Fruit fly (Drosophila melanogaster) whole organism, embryonic: ENCODE measurements around the gene CG13088.

Experiments
- CG10274 ChIP-seq: fragments of 200-800 bp; sonication (Bioruptor generic); optimal IDR thresholded peaks from 3 replicates; lab custom pipeline; 2017; ENCODE audit warnings: missing biosample characterization, mild to moderate bottlenecking, missing genetic modification characterization
- CG10959 ChIP-seq: fragments of 200-800 bp; sonication (Bioruptor generic); IDR thresholded peaks from 2 replicates; pipeline ENCODE4 v1.3.6; 2022; ENCODE audit warnings: missing biosample characterization, missing genetic modification characterization
- CG10979 ChIP-seq: fragments of 200-800 bp; sonication (Bioruptor generic); optimal IDR thresholded peaks from 2 replicates; lab custom pipeline; 2018; ENCODE audit warnings: missing biosample characterization, mild to moderate bottlenecking, missing genetic modification characterization, moderate library complexity
- CG11085 ChIP-seq: fragments of 200-800 bp; sonication (Bioruptor generic); IDR thresholded peaks from 2 replicates; pipeline ENCODE4 v1.3.6; 2022; ENCODE audit warnings: missing biosample characterization, missing genetic modification characterization
- CG11398 ChIP-seq: fragments of 200-800 bp; sonication (Bioruptor generic); optimal IDR thresholded peaks from 2 replicates; lab custom pipeline; 2016; ENCODE audit warnings: missing biosample characterization, missing genetic modification characterization
- CG11695 ChIP-seq: fragments of 200-800 bp; sonication (Bioruptor generic); IDR thresholded peaks from 3 replicates; pipeline ENCODE4 v1.3.6; 2022; ENCODE audit warnings: missing biosample characterization, missing genetic modification characterization
- CG1233 ChIP-seq: fragments of 200-800 bp; sonication (Bioruptor generic); optimal IDR thresholded peaks from 4 replicates; lab custom pipeline; 2018; ENCODE audit warnings: missing biosample characterization, mild to moderate bottlenecking, missing genetic modification characterization
- CG13775 ChIP-seq: fragments of 200-800 bp; sonication (Bioruptor generic); optimal IDR thresholded peaks from 3 replicates; lab custom pipeline; 2017; ENCODE audit warnings: missing biosample characterization, mild to moderate bottlenecking, missing genetic modification characterization
- CG15514 ChIP-seq: fragments of 200-800 bp; sonication (Bioruptor generic); optimal IDR thresholded peaks from 3 replicates; lab custom pipeline; 2017; ENCODE audit warnings: missing biosample characterization, missing genetic modification characterization, mild to moderate bottlenecking, moderate library complexity, missing genetic modification reagents
- CG17328 ChIP-seq: fragments of 200-800 bp; sonication (Bioruptor generic); IDR thresholded peaks from 2 replicates; pipeline ENCODE4 v1.3.6; 2022; ENCODE audit warnings: missing biosample characterization, missing genetic modification characterization
- CG1792 ChIP-seq: fragments of 200-800 bp; sonication (Bioruptor generic); optimal IDR thresholded peaks from 2 replicates; lab custom pipeline; 2016; ENCODE audit warnings: missing biosample characterization, missing genetic modification characterization
- CG18262 ChIP-seq: fragments of 200-800 bp; optimal IDR thresholded peaks from 3 replicates; lab custom pipeline; 2019; ENCODE audit warnings: missing biosample characterization, mild to moderate bottlenecking, missing genetic modification characterization, moderate library complexity
- CG18619 ChIP-seq: fragments of 200-800 bp; sonication (Bioruptor generic); optimal IDR thresholded peaks from 3 replicates; lab custom pipeline; 2017; ENCODE audit warnings: missing biosample characterization, mild to moderate bottlenecking, missing genetic modification characterization
- CG31441 ChIP-seq: fragments of 200-800 bp; sonication (Bioruptor generic); IDR thresholded peaks from 2 replicates; pipeline ENCODE4 v1.3.6; 2022; ENCODE audit warnings: missing biosample characterization, missing genetic modification characterization
- CG4282 ChIP-seq: fragments of 200-800 bp; sonication (Bioruptor generic); optimal IDR thresholded peaks from 2 replicates; lab custom pipeline; 2016; ENCODE audit warnings: missing biosample characterization, missing genetic modification characterization
- CG6175 ChIP-seq: fragments of 200-800 bp; sonication (Bioruptor generic); IDR thresholded peaks from 3 replicates; pipeline ENCODE4 v1.3.6; 2022; ENCODE audit warnings: missing biosample characterization, missing genetic modification characterization
- CG6813 ChIP-seq: fragments of 200-800 bp; sonication (Bioruptor generic); optimal IDR thresholded peaks from 2 replicates; lab custom pipeline; 2017; ENCODE audit warnings: missing biosample characterization, missing genetic modification characterization, mild to moderate bottlenecking, moderate library complexity, missing genetic modification reagents
- CG7786 ChIP-seq: fragments of 200-800 bp; sonication (Bioruptor generic); optimal IDR thresholded peaks from 2 replicates; lab custom pipeline; 2016; ENCODE audit warnings: missing biosample characterization, missing genetic modification characterization
- CG8765 ChIP-seq: fragments of 200-800 bp; sonication (Bioruptor generic); IDR thresholded peaks from 2 replicates; pipeline ENCODE4 v1.3.6; 2022; ENCODE audit warnings: missing biosample characterization, missing genetic modification characterization
- CG9932 ChIP-seq: fragments of 200-800 bp; sonication (Bioruptor generic); IDR thresholded peaks from 2 replicates; pipeline ENCODE4 v1.3.6; 2022; ENCODE audit warnings: missing biosample characterization, missing genetic modification characterization
- Camta ChIP-seq: fragments of 200-800 bp; sonication (Bioruptor generic); optimal IDR thresholded peaks from 2 replicates; lab custom pipeline; 2016; ENCODE audit warnings: missing biosample characterization, missing genetic modification characterization
- D ChIP-seq, 2 experiments: fragments of 200-800 bp in 1 of 2; fragments of >200 bp in 1 of 2; sonication (Bioruptor generic) in 1 of 2; optimal IDR thresholded peaks; 2 replicates in 1 of 2; 3 replicates in 1 of 2; lab custom pipeline; 2017; ENCODE audit warnings: mild to moderate bottlenecking in 1 of 2, missing biosample characterization in 1 of 2, missing genetic modification characterization in 1 of 2, missing genetic modification reagents in 1 of 2
- D19B ChIP-seq: fragments of 200-800 bp; sonication (Bioruptor generic); optimal IDR thresholded peaks from 2 replicates; lab custom pipeline; 2017; ENCODE audit warnings: missing biosample characterization, mild to moderate bottlenecking, missing genetic modification characterization
- Dek ChIP-seq: fragments of 200-800 bp; sonication (Bioruptor generic); optimal IDR thresholded peaks from 3 replicates; lab custom pipeline; 2019; ENCODE audit warnings: missing biosample characterization, mild to moderate bottlenecking, missing genetic modification characterization, moderate library complexity
- Dip3 ChIP-seq: fragments of 200-800 bp; sonication (Bioruptor generic); optimal IDR thresholded peaks from 3 replicates; lab custom pipeline; 2016; ENCODE audit warnings: missing biosample characterization, missing genetic modification characterization
- HLHmδ ChIP-seq: fragments of 200-800 bp; sonication (Bioruptor generic); optimal IDR thresholded peaks from 2 replicates; lab custom pipeline; 2018; ENCODE audit warnings: missing biosample characterization, mild to moderate bottlenecking, missing genetic modification characterization, moderate library complexity
- Hmr ChIP-seq: fragments of 200-800 bp; sonication (Bioruptor generic); optimal IDR thresholded peaks from 3 replicates; lab custom pipeline; 2017; ENCODE audit warnings: mild to moderate bottlenecking, missing biosample characterization, missing genetic modification reagents, missing genetic modification characterization
- Hr78 ChIP-seq, 2 experiments: fragments of 200-800 bp in 1 of 2; fragments of >200 bp in 1 of 2; sonication (Bioruptor generic) in 1 of 2; optimal IDR thresholded peaks; 2 replicates each; lab custom pipeline; 2017 to 2019; ENCODE audit warnings: missing biosample characterization in 2 of 2, missing genetic modification characterization in 2 of 2, mild to moderate bottlenecking in 1 of 2, moderate library complexity in 1 of 2
- Myb ChIP-seq: fragments of 200-800 bp; sonication (Bioruptor generic); optimal IDR thresholded peaks from 2 replicates; lab custom pipeline; 2016; ENCODE audit warnings: missing biosample characterization, missing genetic modification characterization
- Nf-YA ChIP-seq: fragments of 200-800 bp; sonication (Bioruptor generic); IDR thresholded peaks from 2 replicates; pipeline ENCODE4 v1.3.6; 2022; ENCODE audit warnings: missing biosample characterization, missing genetic modification characterization
- Nf-YB ChIP-seq: fragments of 200-800 bp; sonication (Bioruptor generic); optimal IDR thresholded peaks from 3 replicates; lab custom pipeline; 2019; ENCODE audit warnings: missing biosample characterization, mild to moderate bottlenecking, missing genetic modification characterization, moderate library complexity
- Opbp ChIP-seq: fragments of 200-800 bp; sonication (Bioruptor generic); IDR thresholded peaks from 3 replicates; pipeline ENCODE4 v1.3.6; 2022; ENCODE audit warnings: missing biosample characterization, missing genetic modification characterization; ENCODE audit not compliant: partially characterized antibody
- Trl ChIP-seq, 3 experiments: fragments of >200 bp in 2 of 3; fragments of 200-800 bp in 1 of 3; sonication (Bioruptor generic) in 1 of 3; optimal IDR thresholded peaks; 2 replicates in 1 of 3; 3 replicates in 2 of 3; lab custom pipeline; 2016 to 2017; ENCODE audit warnings: missing biosample characterization in 1 of 3, missing genetic modification characterization in 1 of 3
- aop ChIP-seq: fragments of 200-800 bp; sonication (Bioruptor generic); IDR thresholded peaks from 2 replicates; pipeline ENCODE4 v1.3.6; 2022; ENCODE audit warnings: missing biosample characterization, missing genetic modification characterization
- ase ChIP-seq: fragments of 200-800 bp; sonication (Bioruptor generic); IDR thresholded peaks from 3 replicates; pipeline ENCODE4 v1.3.6; 2022; ENCODE audit warnings: missing biosample characterization, missing genetic modification characterization
- ash1 ChIP-seq: fragments of 200-800 bp; sonication (Bioruptor generic); optimal IDR thresholded peaks from 2 replicates; lab custom pipeline; 2018; ENCODE audit warnings: missing biosample characterization, mild to moderate bottlenecking, missing genetic modification characterization
- crc ChIP-seq: fragments of 200-800 bp; sonication (Bioruptor generic); optimal IDR thresholded peaks from 2 replicates; lab custom pipeline; 2016; ENCODE audit warnings: missing biosample characterization, missing genetic modification characterization
- danr ChIP-seq: fragments of 200-800 bp; sonication (Bioruptor generic); IDR thresholded peaks from 2 replicates; pipeline ENCODE4 v1.3.6; 2022; ENCODE audit warnings: missing biosample characterization, missing genetic modification characterization
- fd102C ChIP-seq: fragments of 200-800 bp; sonication (Bioruptor generic); optimal IDR thresholded peaks from 2 replicates; lab custom pipeline; 2018; ENCODE audit warnings: missing biosample characterization, mild to moderate bottlenecking, missing genetic modification characterization, moderate library complexity
- fd64A ChIP-seq: fragments of 200-800 bp; sonication (Bioruptor generic); optimal IDR thresholded peaks from 3 replicates; lab custom pipeline; 2018; ENCODE audit warnings: missing biosample characterization, mild to moderate bottlenecking, missing genetic modification characterization
- gce ChIP-seq: fragments of 200-800 bp; sonication (Bioruptor generic); IDR thresholded peaks from 3 replicates; pipeline ENCODE4 v1.3.6; 2022; ENCODE audit warnings: missing biosample characterization, missing genetic modification characterization
- her ChIP-seq: fragments of 200-800 bp; sonication (Bioruptor generic); optimal IDR thresholded peaks from 2 replicates; lab custom pipeline; 2016; ENCODE audit warnings: missing biosample characterization, missing genetic modification characterization
- ind ChIP-seq: fragments of 200-800 bp; sonication (Bioruptor generic); optimal IDR thresholded peaks from 3 replicates; lab custom pipeline; 2016; ENCODE audit warnings: missing biosample characterization, missing genetic modification characterization
- oc ChIP-seq: fragments of 200-800 bp; sonication (Bioruptor generic); optimal IDR thresholded peaks from 2 replicates; lab custom pipeline; 2018; ENCODE audit warnings: missing biosample characterization, mild to moderate bottlenecking, missing genetic modification characterization, moderate library complexity
- otp ChIP-seq: fragments of 200-800 bp; sonication (Bioruptor generic); IDR thresholded peaks from 3 replicates; pipeline ENCODE4, ENCODE4 v1.3.6; 2022; ENCODE audit warnings: missing biosample characterization, missing genetic modification characterization
- sc ChIP-seq, 3 experiments: fragments of >200 bp in 2 of 3; fragments of 200-800 bp in 1 of 3; sonication (Bioruptor generic) in 1 of 3; optimal IDR thresholded peaks; 2 replicates in 2 of 3; 3 replicates in 1 of 3; lab custom pipeline; 2017; ENCODE audit warnings: mild to moderate bottlenecking in 1 of 3, missing biosample characterization in 1 of 3, missing genetic modification characterization in 1 of 3, missing genetic modification reagents in 1 of 3
- sd ChIP-seq: fragments of 200-800 bp; sonication (Bioruptor generic); optimal IDR thresholded peaks from 3 replicates; lab custom pipeline; 2018; ENCODE audit warnings: missing biosample characterization, mild to moderate bottlenecking, missing genetic modification characterization, moderate library complexity
- sna ChIP-seq: fragments of 200-800 bp; sonication (Bioruptor generic); IDR thresholded peaks from 2 replicates; pipeline ENCODE4 v1.3.6; 2022; ENCODE audit warnings: missing biosample characterization, missing genetic modification characterization; ENCODE audit not compliant: partially characterized antibody

The CG13088 gene

dm6 chr2L:8464107-8464582 lies 24.6 kb upstream of the CG13088 start, which contains the start of gene prg (continued):
- TF ChIP-seq gce (no peak), sc (optimal IDR thresholded peaks at IDR 0.05; lab: Kevin White, UChicago) (no peak), sc (GFP tag; optimal IDR thresholded peaks at IDR 0.05; lab: Kevin White, UChicago) (peak; percentile 24), CG6813 (GFP tag; lab: Kevin White, UChicago) (no peak), Dip3 (peak; percentile 39), oc (tag; lab: Kevin White, UChicago) (peak; percentile 60), ash1 (GFP tag; lab: Kevin White, UChicago) (no peak), CG4282 (GFP tag; lab: Kevin White, UChicago) (peak; percentile 92), CG9932 (GFP tag; lab: Robert Waterston, UW) (peak; percentile 71), CG15514 (GFP tag; lab: Kevin White, UChicago) (peak; percentile 47), HLHmδ (GFP tag; lab: Kevin White, UChicago) (no peak), her (peak; percentile 65), CG18619 (GFP tag; lab: Kevin White, UChicago) (peak; percentile 52), CG1792 (GFP tag; lab: Kevin White, UChicago) (peak; percentile 50), CG10959 (GFP tag; lab: Robert Waterston, UW) (no peak), Myb (peak; percentile 55), CG10274 (GFP tag; lab: Kevin White, UChicago) (no peak), CG10979 (tag; lab: Kevin White, UChicago) (peak; percentile 67), CG1233 (peak; percentile 46), CG17328 (GFP tag; lab: Robert Waterston, UW) (peak; percentile 48; the same call in 1 of the 2 replicates), CG8765 (no peak), CG31441 (GFP tag; lab: Robert Waterston, UW) (peak; percentile 61; the same call in 1 of the 2 replicates), CG11398 (GFP tag; lab: Kevin White, UChicago) (peak; percentile 3), Opbp (GFP tag; lab: Robert Waterston, UW) (peak; percentile 96), danr (GFP tag; lab: Robert Waterston, UW) (no peak), CG18262 (tag; lab: Kevin White, UChicago) (peak; percentile 75), Camta (peak; percentile 62), fd64A (GFP tag; lab: Kevin White, UChicago) (no peak), CG11085 (GFP tag; lab: Robert Waterston, UW) (peak; percentile 12; the same call in 1 of the 2 replicates), D (optimal IDR thresholded peaks at IDR 0.05; lab: Kevin White, UChicago) (no peak), D (GFP tag; optimal IDR thresholded peaks at IDR 0.05; lab: Kevin White, UChicago) (peak; percentile 17), Nf-YA (no peak), CG11695 (peak; percentile 53; the same call in 2 of the 3 replicates), crc (GFP tag; lab: Kevin White, UChicago) (peak; percentile 36), sna (GFP tag; lab: Robert Waterston, UW) (peak; percentile 96), sd (no peak), Nf-YB (GFP tag; lab: Kevin White, UChicago) (peak; percentile 38), Hmr (GFP tag; lab: Kevin White, UChicago) (peak; percentile 66), Trl (optimal IDR thresholded peaks at IDR 0.05; lab: Kevin White, UChicago) (no peak), Trl (GFP tag; optimal IDR thresholded peaks at IDR 0.05; lab: Kevin White, UChicago) (peak; percentile 74), fd102C (GFP tag; lab: Kevin White, UChicago) (no peak), ind (GFP tag; lab: Kevin White, UChicago) (peak; percentile 43), D19B (GFP tag; lab: Kevin White, UChicago) (peak; percentile 53), Dek (peak; percentile 39), CG6175 (no peak), CG13775 (GFP tag; lab: Kevin White, UChicago) (peak; percentile 60), CG7786 (GFP tag; lab: Kevin White, UChicago) (peak; percentile 38), otp (GFP tag; lab: Robert Waterston, UW) (peak; percentile 45; the same call in 1 of the 3 replicates), aop (GFP tag; lab: Robert Waterston, UW) (no peak), Hr78 (GFP tag; optimal IDR thresholded peaks at IDR 0.05; lab: Kevin White, UChicago) (peak in 1 of 2 experiments; percentile 34), ase (GFP tag; lab: Robert Waterston, UW) (no peak)
